Worm (Caenorhabditis elegans): ENCODE data around the gene F40H6.5.

- TF ChIP-seq ama-1 (optimal IDR thresholded peaks at IDR 0.05): no peak
- TF ChIP-seq flt-1 (GFP tag; IDR thresholded peaks at IDR 0.05): no peak
- TF ChIP-seq hnd-1 (tag; optimal IDR thresholded peaks at IDR 0.05): no peak
- no peak for TF ChIP-seq hmbx-1 (tag; optimal IDR thresholded peaks at IDR 0.05)
- no peak for TF ChIP-seq sea-1 (GFP tag; conservative IDR thresholded peaks at IDR 0.05)
- TF ChIP-seq tbx-37 (GFP tag; conservative IDR thresholded peaks at IDR 0.05): no peak
- no peak for TF ChIP-seq scrt-1 (GFP tag; IDR thresholded peaks at IDR 0.05)
- no peak for TF ChIP-seq pes-1 (GFP tag; IDR thresholded peaks at IDR 0.05)
Observed at ce11 chrIII:6008989-6009610, 46.5 kb downstream of the F40H6.5 start, which contains the start of the genes gcna-1 and eftu-2.

Data from whole organism, early embryonic.